Worm (Caenorhabditis elegans): Measurements from ENCODE around the gene F35E8.9.
"Not testable (repeated sequence)": the region's sequence is repeated elsewhere in the genome, so short reads cannot be mapped to it uniquely, and the experiment has no call there.

The F35E8.9 gene

DNA sequence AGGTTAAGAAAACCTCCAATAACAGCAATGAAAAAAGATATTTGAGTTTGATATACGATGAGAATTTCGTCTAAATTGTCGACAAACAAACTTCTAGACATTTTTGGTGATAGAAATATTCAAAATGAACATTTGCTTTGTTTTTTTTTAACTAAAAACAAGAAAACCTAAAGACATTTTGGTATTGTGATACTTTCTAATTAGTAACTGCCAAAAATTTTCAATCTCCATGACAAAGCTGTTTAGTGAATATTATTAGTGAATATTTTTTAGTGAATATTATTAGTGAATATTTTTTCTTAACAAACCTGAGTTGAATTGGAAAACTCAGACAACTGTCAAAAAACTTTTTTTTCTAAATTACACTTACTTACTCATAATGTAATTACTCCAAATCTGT lies 22.9 kb upstream of the F35E8.9 start, which contains the start of gene srw-55:
Gene srw-55, minus strand, starts transcription at position 101 of the 400 bp plus-strand sequence.
- TF ChIP-seq elt-1 (tag; optimal IDR thresholded peaks at IDR 0.05; ENCODE audit: borderline replicate concordance, insufficient read depth) (no peak), ceh-43 (GFP tag; optimal IDR thresholded peaks at IDR 0.05) (no peak), unc-120 (tag; optimal IDR thresholded peaks at IDR 0.05; ENCODE audit: poor library complexity, severe bottlenecking) (no peak)

DNA sequence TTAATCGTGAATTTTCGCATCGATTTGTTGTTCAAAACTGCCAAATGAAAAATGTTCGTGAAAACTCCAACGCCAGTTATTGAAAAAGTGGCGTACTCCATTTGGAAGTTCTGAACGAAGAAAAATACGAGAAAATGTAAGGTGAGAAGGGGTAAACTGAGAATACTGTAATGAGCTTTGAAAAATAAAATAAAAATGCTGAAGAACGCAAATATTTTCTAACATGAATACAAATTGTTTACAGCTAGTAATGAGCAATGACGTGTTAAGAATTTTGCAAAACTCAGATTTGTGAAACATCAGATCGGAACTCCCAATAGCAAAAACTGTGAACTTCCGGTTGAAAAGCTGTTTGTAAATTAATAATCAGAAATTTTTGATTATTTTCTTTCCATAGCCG lies 15.0 kb upstream of the F35E8.9 start, which contains the start of gene srw-26:
Gene srw-26, minus strand, starts transcription at position 101 of the 400 bp plus-strand sequence.
- TF ChIP-seq flh-1 (GFP tag; optimal IDR thresholded peaks at IDR 0.05) = no peak
- no peak for TF ChIP-seq mep-1 (tag; optimal IDR thresholded peaks at IDR 0.05)
- TF ChIP-seq nhr-76 (tag; optimal IDR thresholded peaks at IDR 0.05) = no peak
- TF ChIP-seq lin-13 (tag; optimal IDR thresholded peaks at IDR 0.05) = no peak
- no peak for TF ChIP-seq sptf-1 (tag; optimal IDR thresholded peaks at IDR 0.05)
- no peak for TF ChIP-seq snpc-4 (tag; optimal IDR thresholded peaks at IDR 0.05)
- no peak for TF ChIP-seq lin-32 (GFP tag; optimal IDR thresholded peaks at IDR 0.05)
- TF ChIP-seq ceh-39 (tag; optimal IDR thresholded peaks at IDR 0.05) = no peak
- TF ChIP-seq cnd-1 (tag; optimal IDR thresholded peaks at IDR 0.05) = no peak
- no peak for TF ChIP-seq sem-2 (GFP tag; optimal IDR thresholded peaks at IDR 0.05)
- no peak for TF ChIP-seq ces-1 (GFP tag; optimal IDR thresholded peaks at IDR 0.05)
- TF ChIP-seq ceh-43 (GFP tag; optimal IDR thresholded peaks at IDR 0.05) = no peak

DNA sequence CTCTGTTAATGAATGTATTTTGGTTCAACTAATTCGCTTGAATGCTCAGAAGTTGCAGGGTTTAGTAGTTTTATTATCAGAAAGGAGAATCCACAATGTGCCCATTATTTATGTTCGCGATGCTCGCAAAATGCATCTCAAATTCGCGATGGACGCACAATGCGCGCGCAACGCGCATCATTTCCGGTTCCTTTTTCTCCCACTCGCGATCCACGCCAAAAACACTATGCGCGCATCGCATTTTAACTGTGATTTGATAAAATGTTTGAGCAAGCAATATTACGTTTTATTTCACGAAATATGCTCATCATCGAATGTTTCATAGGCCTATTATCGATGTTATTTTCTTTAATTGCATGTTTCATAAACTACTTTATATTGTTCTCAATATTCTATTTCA lies 12.5 kb upstream of the F35E8.9 start, which contains the start of gene srbc-77:
Gene srbc-77, plus strand, starts transcription at position 301 of the 400 bp plus-strand sequence.
- TF ChIP-seq tbx-8 (GFP tag; optimal IDR thresholded peaks at IDR 0.05); M03D4.4 (tag; optimal IDR thresholded peaks at IDR 0.05); elt-3 (tag; optimal IDR thresholded peaks at IDR 0.05): not testable (repeated sequence)

DNA sequence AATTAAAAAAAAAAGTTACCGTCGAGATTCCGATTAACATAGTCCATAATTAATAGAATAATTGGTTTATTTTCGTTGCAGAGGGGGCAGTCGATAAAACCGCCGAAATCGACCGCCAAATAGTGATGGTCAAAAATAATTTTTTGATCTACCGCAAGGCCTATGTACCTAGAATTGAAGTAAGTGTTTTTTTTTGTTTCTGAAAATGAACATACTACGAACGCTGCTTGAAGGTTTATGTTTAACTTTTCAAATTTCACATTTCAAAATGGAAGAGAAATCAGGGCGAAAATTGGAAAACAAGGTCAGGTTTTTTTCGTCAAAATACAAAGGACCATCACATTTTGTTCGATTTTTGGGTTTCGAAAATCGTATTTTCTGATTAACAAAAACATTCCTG lies 11.0 kb upstream of the F35E8.9 start, which contains the start of gene pzf-1:
Gene pzf-1, minus strand, starts transcription at position 101 of the 400 bp plus-strand sequence.
- TF ChIP-seq mep-1 (tag; optimal IDR thresholded peaks at IDR 0.05) = no peak
- no peak for TF ChIP-seq ceh-83 (GFP tag; optimal IDR thresholded peaks at IDR 0.05)
- no peak for TF ChIP-seq snpc-4 (tag; optimal IDR thresholded peaks at IDR 0.05)
- TF ChIP-seq lsy-2 (tag; optimal IDR thresholded peaks at IDR 0.05) = no peak
- TF ChIP-seq flh-1 (GFP tag; optimal IDR thresholded peaks at IDR 0.05) = no peak
- no peak for TF ChIP-seq lin-13 (tag; optimal IDR thresholded peaks at IDR 0.05)

DNA sequence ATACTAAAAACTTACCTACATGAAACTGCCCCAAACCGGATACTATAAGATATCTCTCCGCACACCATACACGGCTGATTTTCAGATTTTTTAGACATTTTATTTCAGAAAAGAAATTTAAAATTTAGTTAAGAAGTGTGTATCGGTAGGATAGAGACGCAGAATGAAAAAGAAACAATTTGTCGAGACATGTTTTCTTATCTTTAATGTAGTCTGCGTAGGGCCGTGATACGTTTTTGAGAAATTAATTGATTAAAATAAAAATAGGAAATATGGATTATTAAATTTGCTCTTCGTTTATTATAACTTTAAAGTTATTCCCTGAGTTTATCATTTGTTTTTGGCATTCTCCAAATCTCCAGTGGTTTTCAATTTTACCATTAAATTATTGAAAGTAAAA lies 6.9 kb upstream of the F35E8.9 start, which contains the start of gene nhr-108:
Gene nhr-108, minus strand, starts transcription at position 166 of the 400 bp plus-strand sequence.
- TF ChIP-seq bed-3 (GFP tag; optimal IDR thresholded peaks at IDR 0.05) = no peak
- TF ChIP-seq ceh-43 (GFP tag; optimal IDR thresholded peaks at IDR 0.05) = no peak
- TF ChIP-seq unc-62 (GFP tag; optimal IDR thresholded peaks at IDR 0.05) = no peak
- TF ChIP-seq nhr-12 (tag; optimal IDR thresholded peaks at IDR 0.05) = no peak

DNA sequence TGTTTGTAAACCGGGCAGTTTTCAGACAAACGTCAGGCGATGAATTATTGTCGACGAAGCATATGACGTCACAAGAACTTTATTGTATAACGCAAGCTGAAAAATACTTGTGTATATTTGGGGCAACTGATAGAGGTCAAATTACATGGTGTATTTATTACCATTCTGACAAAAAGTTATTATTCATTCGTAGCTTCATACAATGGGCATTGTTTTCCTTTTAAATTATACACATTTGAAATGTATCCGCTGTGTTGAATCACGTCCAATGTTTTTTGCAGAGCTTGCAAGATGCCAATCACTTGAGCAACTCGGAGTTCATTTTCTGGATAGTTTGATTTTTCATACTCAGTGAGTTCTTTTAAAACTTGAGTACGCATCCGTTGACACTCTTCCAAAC lies 5.6 kb upstream of the F35E8.9 start, which contains the start of gene F35E8.13:
Gene F35E8.13, plus strand, starts transcription at position 301 of the 400 bp plus-strand sequence.
- TF ChIP-seq bed-3 (GFP tag; optimal IDR thresholded peaks at IDR 0.05) = no peak
- TF ChIP-seq ces-1 (GFP tag; optimal IDR thresholded peaks at IDR 0.05) = no peak
- TF ChIP-seq sem-2 (GFP tag; optimal IDR thresholded peaks at IDR 0.05) = no peak
- TF ChIP-seq unc-39 (tag; optimal IDR thresholded peaks at IDR 0.05) = no peak
- TF ChIP-seq nhr-28 (tag; optimal IDR thresholded peaks at IDR 0.05) = no peak
- no peak for TF ChIP-seq flh-1 (GFP tag; optimal IDR thresholded peaks at IDR 0.05)
- no peak for TF ChIP-seq cnd-1 (tag; optimal IDR thresholded peaks at IDR 0.05)
- no peak for TF ChIP-seq ztf-11 (tag; optimal IDR thresholded peaks at IDR 0.05)
- TF ChIP-seq nhr-2 (tag; optimal IDR thresholded peaks at IDR 0.05) = no peak
- TF ChIP-seq mep-1 (tag; optimal IDR thresholded peaks at IDR 0.05) = no peak
- TF ChIP-seq elt-1 (tag; optimal IDR thresholded peaks at IDR 0.05; ENCODE audit: borderline replicate concordance, insufficient read depth) = no peak
- no peak for TF ChIP-seq unc-62 (GFP tag; optimal IDR thresholded peaks at IDR 0.05)
- no peak for TF ChIP-seq mab-5 (tag; optimal IDR thresholded peaks at IDR 0.05)
- TF ChIP-seq mls-2 (tag; optimal IDR thresholded peaks at IDR 0.05) = no peak
- no peak for TF ChIP-seq tbx-8 (GFP tag; optimal IDR thresholded peaks at IDR 0.05)
- no peak for TF ChIP-seq pha-4 (tag; optimal IDR thresholded peaks at IDR 0.05)
- no peak for TF ChIP-seq hlh-1 (tag; optimal IDR thresholded peaks at IDR 0.05)
- no peak for TF ChIP-seq drap-1 (GFP tag; optimal IDR thresholded peaks at IDR 0.05)

All from whole organism, mixed stage, embryonic.